Worm (Caenorhabditis elegans) whole organism, young adult: Measurements from ENCODE around the gene B0244.17.

ENCODE experiments used
- D2030.7 ChIP-seq: fragments of 200-800 bp; sonication (Bioruptor generic); IDR thresholded peaks from 2 replicates; pipeline ENCODE4 v1.3.6; 2022; ENCODE audit warnings: missing genetic modification reagents, missing genetic modification characterization, missing compliant biosample characterization
- F23B12.7 ChIP-seq: sonication (generic microtip); optimal IDR thresholded peaks from 2 replicates; lab custom pipeline; 2017; ENCODE audit warnings: missing genetic modification characterization, mild to moderate bottlenecking, missing compliant biosample characterization, antibody characterized with exemption, moderate library complexity; ENCODE audit not compliant: insufficient read depth
- F49E8.2 ChIP-seq: sonication (generic microtip); optimal IDR thresholded peaks from 3 replicates; lab custom pipeline; 2017; ENCODE audit warnings: missing genetic modification characterization, mild to moderate bottlenecking, missing compliant biosample characterization, antibody characterized with exemption, moderate library complexity; ENCODE audit not compliant: insufficient read depth
- K12H6.12 ChIP-seq: fragments of 200-800 bp; sonication (Bioruptor generic); optimal IDR thresholded peaks from 2 replicates; lab custom pipeline; 2018; ENCODE audit warnings: mild to moderate bottlenecking, missing genetic modification characterization, missing compliant biosample characterization
- Y53G8AR.9 ChIP-seq: fragments of 200-800 bp; sonication (Bioruptor generic); conservative IDR thresholded peaks from 2 replicates; pipeline ENCODE4 v1.3.6; 2022; ENCODE audit warnings: missing genetic modification reagents, missing genetic modification characterization, missing compliant biosample characterization
- Y56A3A.18 ChIP-seq: fragments of 200-800 bp; sonication (Bioruptor generic); IDR thresholded peaks from 2 replicates; pipeline ENCODE4 v1.3.6; 2022; ENCODE audit warnings: missing genetic modification reagents, missing genetic modification characterization, missing compliant biosample characterization
- Y67H2A.10 ChIP-seq: fragments of 200-800 bp; sonication (Bioruptor generic); conservative IDR thresholded peaks from 2 replicates; pipeline ENCODE4 v1.3.6; 2022; ENCODE audit warnings: missing genetic modification reagents, missing genetic modification characterization, missing compliant biosample characterization
- ama-1 ChIP-seq, 3 experiments: fragments of 150-350 bp in 1 of 3; sonication (generic microtip) in 2 of 3; optimal IDR thresholded peaks; 2 replicates each; lab custom pipeline; 2014 to 2018; ENCODE audit warnings: missing biosample characterization in 2 of 3, missing genetic modification characterization in 2 of 3, missing genetic modification reagents in 2 of 3
- aptf-2 ChIP-seq: fragments of 200-800 bp; sonication (Bioruptor generic); conservative IDR thresholded peaks from 2 replicates; pipeline ENCODE4 v1.3.6; 2022; ENCODE audit warnings: missing genetic modification reagents, missing genetic modification characterization, missing compliant biosample characterization
- aptf-3 ChIP-seq: fragments of 200-800 bp; sonication (Bioruptor generic); IDR thresholded peaks from 2 replicates; pipeline ENCODE4 v1.3.6; 2022; ENCODE audit warnings: missing genetic modification characterization, missing compliant biosample characterization
- athp-1 ChIP-seq: sonication (generic microtip); optimal IDR thresholded peaks from 2 replicates; lab custom pipeline; 2017; ENCODE audit warnings: mild to moderate bottlenecking, missing genetic modification characterization, missing compliant biosample characterization
- attf-6 ChIP-seq: fragments of 200-800 bp; sonication (Bioruptor generic); IDR thresholded peaks from 2 replicates; pipeline ENCODE4 v1.3.6; 2022; ENCODE audit warnings: missing genetic modification reagents, missing genetic modification characterization, missing compliant biosample characterization
- cebp-1 ChIP-seq, 2 experiments: fragments of 200-800 bp in 1 of 2; sonication (Bioruptor generic) in 1 of 2; sonication (generic microtip) in 1 of 2; IDR thresholded peaks in 1 of 2; optimal IDR thresholded peaks in 1 of 2; 2 replicates each; pipeline versions ENCODE4 v1.3.6 to Lab custom; 2017 to 2022; ENCODE audit warnings: missing compliant biosample characterization in 2 of 2, missing genetic modification characterization in 2 of 2, mild to moderate bottlenecking in 1 of 2, missing genetic modification reagents in 1 of 2, moderate library complexity in 1 of 2
- ceh-27 ChIP-seq: fragments of 200-800 bp; sonication (Bioruptor generic); optimal IDR thresholded peaks from 2 replicates; lab custom pipeline; 2018; ENCODE audit warnings: mild to moderate bottlenecking, missing genetic modification characterization, moderate library complexity, missing compliant biosample characterization
- ceh-40 ChIP-seq: fragments of 200-800 bp; sonication (Bioruptor generic); IDR thresholded peaks from 2 replicates; pipeline ENCODE4 v1.3.6; 2022; ENCODE audit warnings: missing genetic modification characterization, missing compliant biosample characterization
- ceh-58 ChIP-seq: fragments of 200-800 bp; sonication (Bioruptor generic); IDR thresholded peaks from 2 replicates; pipeline ENCODE4 v1.3.6; 2022; ENCODE audit warnings: missing genetic modification characterization, missing compliant biosample characterization
- ceh-91 ChIP-seq: fragments of 200-800 bp; sonication (Bioruptor generic); IDR thresholded peaks from 2 replicates; pipeline ENCODE4 v1.3.6; 2022; ENCODE audit warnings: missing genetic modification reagents, missing genetic modification characterization, missing compliant biosample characterization
- chd-7 ChIP-seq: sonication (generic microtip); optimal IDR thresholded peaks from 2 replicates; lab custom pipeline; 2016; ENCODE audit warnings: mild to moderate bottlenecking, missing genetic modification characterization, moderate library complexity, missing compliant biosample characterization
- die-1 ChIP-seq: sonication (generic microtip); optimal IDR thresholded peaks from 2 replicates; lab custom pipeline; 2016; ENCODE audit warnings: missing genotype, mild to moderate bottlenecking, missing genetic modification characterization, missing compliant biosample characterization
- dox-1 ChIP-seq: fragments of 200-800 bp; sonication (Bioruptor generic); IDR thresholded peaks from 2 replicates; pipeline ENCODE4 v1.3.6; 2022; ENCODE audit warnings: missing genetic modification reagents, missing genetic modification characterization, missing compliant biosample characterization
- dpl-1 ChIP-seq: fragments of 150-350 bp; optimal IDR thresholded peaks from 2 replicates; lab custom pipeline; 2014; ENCODE audit warnings: missing biosample characterization, missing genetic modification reagents, missing genetic modification characterization
- efl-1 ChIP-seq: fragments of 150-350 bp; optimal IDR thresholded peaks from 2 replicates; lab custom pipeline; 2014; ENCODE audit warnings: missing biosample characterization, missing genetic modification reagents, missing genetic modification characterization
- hmg-1.2 ChIP-seq: fragments of 200-800 bp; sonication (Bioruptor generic); IDR thresholded peaks from 2 replicates; pipeline ENCODE4 v1.3.6; 2022; ENCODE audit warnings: missing genetic modification reagents, missing genetic modification characterization, missing compliant biosample characterization
- let-607 ChIP-seq, 2 experiments: fragments of 200-800 bp in 1 of 2; sonication (Bioruptor generic) in 1 of 2; sonication (generic microtip) in 1 of 2; optimal IDR thresholded peaks; 2 replicates each; lab custom pipeline; 2016 to 2018; ENCODE audit warnings: mild to moderate bottlenecking in 2 of 2, missing compliant biosample characterization in 2 of 2, missing genetic modification characterization in 2 of 2, moderate library complexity in 2 of 2, missing genotype in 1 of 2
- lin-35 ChIP-seq, 3 experiments: fragments of 150-350 bp in 2 of 3; sonication (generic microtip) in 1 of 3; optimal IDR thresholded peaks; 2 replicates each; lab custom pipeline; 2014 to 2018; ENCODE audit warnings: missing biosample characterization in 3 of 3, missing genetic modification characterization in 3 of 3, missing genetic modification reagents in 3 of 3
- lin-40 ChIP-seq: sonication (generic microtip); optimal IDR thresholded peaks from 2 replicates; lab custom pipeline; 2016; ENCODE audit warnings: missing genetic modification characterization, mild to moderate bottlenecking, missing compliant biosample characterization, missing genotype, missing genetic modification reagents
- lir-1 ChIP-seq: fragments of 200-800 bp; sonication (Bioruptor generic); conservative IDR thresholded peaks from 2 replicates; pipeline ENCODE4 v1.3.6; 2022; ENCODE audit warnings: missing genetic modification reagents, missing genetic modification characterization, missing compliant biosample characterization
- madf-10 ChIP-seq: sonication (generic microtip); optimal IDR thresholded peaks from 2 replicates; lab custom pipeline; 2016; ENCODE audit warnings: mild to moderate bottlenecking, missing genetic modification characterization, missing compliant biosample characterization
- madf-3 ChIP-seq: fragments of 200-800 bp; sonication (Bioruptor generic); IDR thresholded peaks from 2 replicates; pipeline ENCODE4 v1.3.6; 2022; ENCODE audit warnings: missing genetic modification reagents, missing genetic modification characterization, missing compliant biosample characterization
- madf-6 ChIP-seq: fragments of 200-800 bp; sonication (Bioruptor generic); IDR thresholded peaks from 2 replicates; pipeline ENCODE4 v1.3.6; 2022; ENCODE audit warnings: missing genetic modification reagents, missing genetic modification characterization, missing compliant biosample characterization
- madf-8 ChIP-seq: fragments of 200-800 bp; sonication (Bioruptor generic); conservative IDR thresholded peaks from 2 replicates; pipeline ENCODE4 v1.3.6; 2022; ENCODE audit warnings: missing genetic modification reagents, missing genetic modification characterization, missing compliant biosample characterization
- mcd-1 ChIP-seq: fragments of 200-800 bp; sonication (Bioruptor generic); IDR thresholded peaks from 2 replicates; pipeline ENCODE4 v1.3.6; 2022; ENCODE audit warnings: missing genetic modification reagents, missing genetic modification characterization, missing compliant biosample characterization
- mel-28 ChIP-seq: sonication (generic microtip); optimal IDR thresholded peaks from 2 replicates; lab custom pipeline; 2016; ENCODE audit warnings: borderline replicate concordance, mild to moderate bottlenecking, missing genetic modification characterization, missing compliant biosample characterization
- nfyb-1 ChIP-seq: fragments of 200-800 bp; sonication (Bioruptor generic); IDR thresholded peaks from 2 replicates; pipeline ENCODE4 v1.3.6; 2022; ENCODE audit warnings: missing genetic modification reagents, missing genetic modification characterization, missing compliant biosample characterization
- pbrm-1 ChIP-seq: fragments of 200-800 bp; sonication (Bioruptor generic); IDR thresholded peaks from 2 replicates; pipeline ENCODE4 v1.3.6; 2022; ENCODE audit warnings: missing genetic modification reagents, missing genetic modification characterization, missing compliant biosample characterization
- rcor-1 ChIP-seq: fragments of 200-800 bp; sonication (Bioruptor generic); IDR thresholded peaks from 2 replicates; pipeline ENCODE4 v1.3.6; 2022; ENCODE audit warnings: missing genetic modification reagents, missing genetic modification characterization, missing compliant biosample characterization
- snpc-1.3 ChIP-seq: sonication (generic microtip); optimal IDR thresholded peaks from 2 replicates; lab custom pipeline; 2017; ENCODE audit warnings: missing genetic modification characterization, mild to moderate bottlenecking, missing compliant biosample characterization, antibody characterized with exemption, moderate library complexity, missing genotype, missing genetic modification reagents; ENCODE audit not compliant: insufficient read depth
- somi-1 ChIP-seq: fragments of 200-800 bp; sonication (Bioruptor generic); optimal IDR thresholded peaks from 2 replicates; lab custom pipeline; 2018; ENCODE audit warnings: mild to moderate bottlenecking, missing genetic modification characterization, missing compliant biosample characterization
- sptf-2 ChIP-seq: fragments of 200-800 bp; sonication (Bioruptor generic); optimal IDR thresholded peaks from 2 replicates; lab custom pipeline; 2018; ENCODE audit warnings: mild to moderate bottlenecking, missing genetic modification characterization, missing compliant biosample characterization
- tbx-9 ChIP-seq: sonication (generic microtip); optimal IDR thresholded peaks from 2 replicates; lab custom pipeline; 2016; ENCODE audit warnings: borderline replicate concordance, missing genetic modification characterization, inconsistent platforms, missing compliant biosample characterization
- tlf-1 ChIP-seq: fragments of 200-800 bp; sonication (Bioruptor generic); optimal IDR thresholded peaks from 2 replicates; lab custom pipeline; 2018; ENCODE audit warnings: mild to moderate bottlenecking, missing genetic modification characterization, missing compliant biosample characterization
- unc-62 ChIP-seq: fragments of 150-350 bp; optimal IDR thresholded peaks from 2 replicates; lab custom pipeline; 2014; ENCODE audit warnings: missing biosample characterization, missing genetic modification reagents, missing genetic modification characterization
- xnd-1 ChIP-seq: sonication (generic microtip); optimal IDR thresholded peaks from 2 replicates; lab custom pipeline; 2016; ENCODE audit warnings: missing genotype, missing genetic modification reagents, missing genetic modification characterization, missing compliant biosample characterization
- zim-3 ChIP-seq: sonication (generic microtip); optimal IDR thresholded peaks from 2 replicates; lab custom pipeline; 2017; ENCODE audit warnings: mild to moderate bottlenecking, missing genetic modification characterization, moderate library complexity, missing compliant biosample characterization
- ztf-18 ChIP-seq: sonication (generic microtip); optimal IDR thresholded peaks from 2 replicates; lab custom pipeline; 2016; ENCODE audit warnings: missing genotype, mild to moderate bottlenecking, missing genetic modification characterization, missing compliant biosample characterization
- ztf-25 ChIP-seq: fragments of 200-800 bp; sonication (Bioruptor generic); IDR thresholded peaks from 2 replicates; pipeline ENCODE4 v1.3.6; 2022; ENCODE audit warnings: missing genetic modification reagents, missing genetic modification characterization, missing compliant biosample characterization

The B0244.17 gene

DNA sequence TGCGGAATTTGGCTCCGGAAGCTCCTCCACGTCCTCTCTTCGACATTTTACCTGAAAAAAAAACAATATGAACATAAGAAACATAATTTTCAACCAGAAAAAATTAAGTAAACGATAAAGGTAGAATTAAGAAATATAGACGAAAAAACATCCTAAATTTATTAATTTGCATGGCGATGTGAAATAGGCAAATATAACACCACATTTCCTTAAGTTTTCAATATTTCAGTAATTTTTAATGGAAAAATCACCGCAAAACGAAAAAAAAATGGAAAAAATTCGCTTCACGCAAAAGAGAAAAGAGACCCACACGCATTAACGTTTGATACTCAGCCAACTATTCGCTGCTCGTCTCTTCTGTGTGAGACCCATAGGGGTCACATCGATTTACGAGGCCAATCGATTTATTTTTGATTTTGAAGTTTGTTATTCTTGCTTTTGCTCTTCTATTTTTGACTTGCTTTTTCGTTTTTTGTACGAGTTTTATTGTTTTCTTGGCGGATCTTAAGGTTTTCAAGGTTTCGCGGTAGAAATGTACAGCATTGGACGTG lies 26.9 kb upstream of the B0244.17 start, which contains the start of gene rpl-23 (continued):
- TF ChIP-seq mel-28 (tag; lab: Kevin White, UChicago) (no peak), ceh-58 (no peak), lin-40 (tag; lab: Kevin White, UChicago) (peak; percentile 71), unc-62 (GFP tag; lab: Kevin White, UChicago) (no peak), cebp-1 (GFP tag; IDR thresholded peaks at IDR 0.05; lab: Robert Waterston, UW) (no peak; the same call in 1 of the 2 replicates), cebp-1 (tag; optimal IDR thresholded peaks at IDR 0.05; lab: Kevin White, UChicago) (peak; percentile 68), chd-7 (tag; lab: Kevin White, UChicago) (no peak), nfyb-1 (GFP tag; lab: Robert Waterston, UW) (0 out of 2 replicates have a peak, but pooled peaks have one; percentile 12), mcd-1 (GFP tag; lab: Robert Waterston, UW) (peak; percentile 73), ztf-25 (GFP tag; lab: Robert Waterston, UW) (no peak), Y67H2A.10 (no peak), madf-3 (GFP tag; lab: Robert Waterston, UW) (peak; percentile 86), ama-1 (optimal IDR thresholded peaks at IDR 0.05; lab: Kevin White, UChicago) (no peak), ama-1 (GFP tag; optimal IDR thresholded peaks at IDR 0.05; lab: Kevin White, UChicago) (peak in 1 of 2 experiments; percentile 19), let-607 (tag; optimal IDR thresholded peaks at IDR 0.05; lab: Kevin White, UChicago) (peak in 1 of 2 experiments; percentile 1), Y53G8AR.9 (peak; percentile 85), sptf-2 (GFP tag; lab: Kevin White, UChicago) (no peak), ceh-40 (GFP tag; lab: Robert Waterston, UW) (no peak), K12H6.12 (peak; percentile 59), aptf-2 (GFP tag; lab: Robert Waterston, UW) (0 out of 2 replicates have a peak, but pooled peaks have one; percentile 48), hmg-1.2 (GFP tag; lab: Robert Waterston, UW) (peak; percentile 87), ztf-18 (tag; lab: Kevin White, UChicago) (peak; percentile 40), madf-6 (peak; percentile 80), somi-1 (no peak), ceh-91 (GFP tag; lab: Robert Waterston, UW) (peak; percentile 68), rcor-1 (GFP tag; lab: Robert Waterston, UW) (peak; percentile 69), pbrm-1 (GFP tag; lab: Robert Waterston, UW) (peak; percentile 67), efl-1 (GFP tag; lab: Kevin White, UChicago) (peak; percentile 65), lin-35 (GFP tag; optimal IDR thresholded peaks at IDR 0.05; lab: Kevin White, UChicago) (peak in 1 of 3 experiments; percentile 85), dox-1 (peak; percentile 60; the same call in 1 of the 2 replicates), madf-8 (GFP tag; lab: Robert Waterston, UW) (peak; percentile 41), dpl-1 (peak; percentile 68), Y56A3A.18 (GFP tag; lab: Robert Waterston, UW) (no peak), lir-1 (0 out of 2 replicates have a peak, but pooled peaks have one; percentile 16), ceh-27 (GFP tag; lab: Kevin White, UChicago) (peak; percentile 77), zim-3 (no peak), D2030.7 (GFP tag; lab: Robert Waterston, UW) (peak; percentile 77), tlf-1 (GFP tag; lab: Kevin White, UChicago) (peak; percentile 67), F49E8.2 (tag; lab: Kevin White, UChicago) (peak; percentile 82), athp-1 (peak; percentile 81), die-1 (tag; lab: Kevin White, UChicago) (no peak), aptf-3 (no peak), F23B12.7 (tag; lab: Kevin White, UChicago) (peak; percentile 92), tbx-9 (tag; lab: Kevin White, UChicago) (no peak), madf-10 (peak; percentile 55), snpc-1.3 (tag; lab: Kevin White, UChicago) (peak; percentile 78), xnd-1 (peak; percentile 10), attf-6 (GFP tag; lab: Robert Waterston, UW) (no peak)
